Worm (Caenorhabditis elegans) whole organism, late embryonic: Measurements from ENCODE around the gene ttc-4.

ENCODE experiments used
- F13H6.1 ChIP-seq: sonication (generic microtip); optimal IDR thresholded peaks from 2 replicates; lab custom pipeline; 2016; ENCODE audit warnings: missing genetic modification characterization, missing compliant biosample characterization
- K09A11.1 ChIP-seq: sonication (generic microtip); optimal IDR thresholded peaks from 2 replicates; lab custom pipeline; 2017; ENCODE audit warnings: antibody characterized with exemption, mild to moderate bottlenecking, missing genetic modification characterization, missing compliant biosample characterization; ENCODE audit not compliant: insufficient read depth
- ama-1 ChIP-seq: fragments of 150-350 bp; optimal IDR thresholded peaks from 2 replicates; lab custom pipeline; 2014
- ceh-48 ChIP-seq: sonication (generic microtip); optimal IDR thresholded peaks from 2 replicates; lab custom pipeline; 2016; ENCODE audit warnings: missing genetic modification characterization, inconsistent platforms, missing compliant biosample characterization
- che-1 ChIP-seq: sonication (generic microtip); optimal IDR thresholded peaks from 2 replicates; lab custom pipeline; 2016; ENCODE audit warnings: mild to moderate bottlenecking, missing genetic modification characterization, missing compliant biosample characterization
- ets-4 ChIP-seq: sonication (generic microtip); optimal IDR thresholded peaks from 2 replicates; lab custom pipeline; 2016; ENCODE audit warnings: missing genetic modification characterization, missing compliant biosample characterization
- fkh-10 ChIP-seq: fragments of 150-350 bp; optimal IDR thresholded peaks from 2 replicates; lab custom pipeline; 2014; ENCODE audit warnings: missing biosample characterization, missing genetic modification reagents, missing genetic modification characterization
- hlh-30 ChIP-seq: sonication (generic microtip); optimal IDR thresholded peaks from 2 replicates; lab custom pipeline; 2017; ENCODE audit warnings: antibody characterized with exemption, missing genetic modification characterization, missing compliant biosample characterization; ENCODE audit not compliant: insufficient read depth
- lin-11 ChIP-seq: fragments of 200-800 bp; sonication (Bioruptor generic); optimal IDR thresholded peaks from 2 replicates; lab custom pipeline; 2018; ENCODE audit warnings: mild to moderate bottlenecking, missing genetic modification characterization, missing compliant biosample characterization
- sox-4 ChIP-seq: sonication (generic microtip); optimal IDR thresholded peaks from 2 replicates; lab custom pipeline; 2017; ENCODE audit warnings: mild to moderate bottlenecking, missing genetic modification characterization, inconsistent platforms, missing compliant biosample characterization
- unc-3 ChIP-seq, 2 experiments: fragments of 200-800 bp in 1 of 2; sonication (Bioruptor generic) in 1 of 2; sonication (generic microtip) in 1 of 2; conservative IDR thresholded peaks in 1 of 2; optimal IDR thresholded peaks in 1 of 2; 2 replicates each; pipeline versions ENCODE4 v1.3.6 to Lab custom; 2016 to 2022; ENCODE audit warnings: missing compliant biosample characterization in 2 of 2, missing genetic modification characterization in 2 of 2, missing genetic modification reagents in 1 of 2
- unc-86 ChIP-seq: sonication (generic microtip); optimal IDR thresholded peaks from 2 replicates; lab custom pipeline; 2016; ENCODE audit warnings: missing genetic modification characterization, missing compliant biosample characterization

DNA sequence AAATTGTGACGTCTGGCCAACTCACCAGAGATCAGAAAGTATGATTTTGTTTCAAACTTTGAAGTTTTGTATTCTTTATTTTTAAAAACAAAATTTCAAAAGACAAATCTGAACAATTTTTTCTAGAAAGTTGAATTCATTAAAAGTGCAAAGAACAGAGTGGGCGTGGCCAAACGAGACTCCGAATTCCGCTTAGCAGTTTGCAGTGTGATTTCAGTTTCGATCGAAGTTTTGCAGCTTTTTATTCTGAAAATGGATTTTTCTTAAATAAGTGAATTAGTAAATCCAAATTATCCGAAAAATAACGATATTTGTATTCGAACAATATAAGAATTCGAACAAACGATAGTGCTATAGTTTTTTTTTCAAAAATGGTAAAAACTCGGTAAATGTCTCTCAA is 38.9 kb downstream of the ttc-4 start:
- TF ChIP-seq ama-1 (lab: Kevin White, UChicago) (no peak), lin-11 (tag; lab: Kevin White, UChicago) (no peak), sox-4 (tag; lab: Kevin White, UChicago) (no peak), unc-86 (tag; lab: Kevin White, UChicago) (no peak), ets-4 (tag; lab: Kevin White, UChicago) (no peak), F13H6.1 (tag; lab: Kevin White, UChicago) (no peak), unc-3 (GFP tag; conservative IDR thresholded peaks at IDR 0.05; lab: Robert Waterston, UW) (no peak), unc-3 (tag; optimal IDR thresholded peaks at IDR 0.05; lab: Kevin White, UChicago) (no peak), K09A11.1 (no peak), che-1 (tag; lab: Kevin White, UChicago) (no peak), hlh-30 (tag; lab: Kevin White, UChicago) (no peak), fkh-10 (no peak), ceh-48 (tag; lab: Kevin White, UChicago) (no peak)
